Worm (Caenorhabditis elegans): Measurements from ENCODE around the gene dyn-1.

DNA sequence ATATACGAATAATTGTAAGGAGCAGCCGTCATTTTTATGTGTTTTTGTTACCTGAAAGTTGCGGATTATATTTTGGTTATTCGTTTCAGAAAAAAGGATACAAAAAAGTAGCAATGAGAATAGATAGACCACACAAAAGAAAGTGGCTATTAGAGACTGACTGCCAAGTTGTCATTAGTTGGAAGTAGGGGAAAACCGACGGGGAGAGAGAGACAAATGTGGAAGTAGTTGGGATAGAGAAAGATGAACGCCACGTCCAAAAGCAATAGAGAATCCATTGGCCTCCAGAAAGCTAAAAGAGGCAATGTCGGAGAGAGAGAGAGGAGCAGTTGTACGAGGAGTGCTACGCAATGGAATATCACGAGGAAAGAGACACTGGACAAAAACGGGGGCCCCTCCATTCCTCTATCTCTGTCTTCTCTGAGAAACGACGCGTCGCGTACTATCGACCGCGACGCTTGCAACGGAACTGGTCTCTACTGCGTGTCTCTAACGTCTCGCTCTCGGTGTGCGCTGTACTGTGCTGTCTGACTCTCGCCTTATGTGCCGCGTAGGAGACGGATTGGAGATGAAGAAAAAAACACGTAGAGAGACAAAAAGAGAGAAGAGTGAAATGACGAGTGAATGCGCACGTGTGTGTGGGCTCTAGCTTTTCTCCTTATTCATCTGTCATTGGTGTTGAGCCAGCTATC is 38.0 kb downstream of the dyn-1 start, which contains the start of gene rab-14:
- TF ChIP-seq ama-1 (optimal IDR thresholded peaks at IDR 0.05) (peak; percentile 37), pha-4 (tag; optimal IDR thresholded peaks at IDR 0.05) (peak; percentile 36), elt-1 (tag; optimal IDR thresholded peaks at IDR 0.05) (peak; percentile 6), nhr-11 (tag; optimal IDR thresholded peaks at IDR 0.05) (no peak), nhr-25 (tag; optimal IDR thresholded peaks at IDR 0.05) (peak; percentile 48), pqm-1 (tag; optimal IDR thresholded peaks at IDR 0.05) (no peak), nhr-28 (tag; optimal IDR thresholded peaks at IDR 0.05) (no peak), ztf-11 (tag; optimal IDR thresholded peaks at IDR 0.05) (no peak)

Data from whole organism, L3 larva.